Fruit fly (Drosophila melanogaster): Measurements from ENCODE around the gene CG12541.
A peak's percentile ranks its signal among the peaks of the same experiment; 100 is the strongest.

The CG12541 gene

DNA sequence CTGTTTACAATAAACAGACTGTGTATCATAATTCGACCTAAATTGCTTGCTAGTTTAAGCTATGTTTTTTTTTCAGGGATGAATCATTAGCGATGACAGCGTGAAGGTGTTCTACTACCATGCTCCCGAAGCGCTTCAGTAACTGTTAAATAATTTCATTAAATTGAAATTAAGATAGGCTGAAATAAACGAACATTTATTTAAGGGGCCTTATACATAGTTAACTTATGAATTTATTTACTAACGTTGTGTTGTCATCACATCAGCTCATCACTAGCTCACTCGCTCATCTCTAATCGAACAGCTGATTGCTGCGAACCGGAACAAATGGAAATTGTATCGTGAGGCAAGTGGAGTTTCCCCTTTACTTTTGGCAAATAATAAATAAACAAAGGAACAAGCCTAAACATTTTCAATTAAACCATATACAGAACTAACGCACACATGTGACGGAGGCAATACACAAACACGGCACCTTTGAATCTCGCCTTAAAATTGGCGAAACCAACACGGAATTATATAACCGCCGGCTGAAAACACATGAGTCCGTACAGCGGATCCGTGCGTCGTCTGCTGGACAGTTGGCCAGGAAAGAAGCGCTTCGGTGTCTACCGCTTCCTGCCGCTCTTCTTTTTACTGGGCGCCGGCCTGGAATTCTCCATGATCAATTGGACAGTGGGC lies 54.6 kb downstream of the CG12541 start, which contains the start of the genes cm, sloth1 and sloth2 (continued):
- TF ChIP-seq CG10979 (tag; optimal IDR thresholded peaks at IDR 0.05) (peak; percentile 79), unpg (GFP tag; optimal IDR thresholded peaks at IDR 0.05) (peak; percentile 87), CG34224 (GFP tag; IDR thresholded peaks at IDR 0.05; ENCODE audit: partially characterized antibody) (peak; percentile 89), CG4282 (GFP tag; optimal IDR thresholded peaks at IDR 0.05) (peak; percentile 68), E2f2 (GFP tag; IDR thresholded peaks at IDR 0.05) (peak; percentile 60), Hsf (GFP tag; optimal IDR thresholded peaks at IDR 0.05) (peak; percentile 92), CG9437 (GFP tag; optimal IDR thresholded peaks at IDR 0.05) (peak; percentile 55), Six4 (GFP tag; optimal IDR thresholded peaks at IDR 0.05) (peak; percentile 77), gro (GFP tag; optimal IDR thresholded peaks at IDR 0.05) (peak; percentile 91), CG6654 (GFP tag; optimal IDR thresholded peaks at IDR 0.05) (no peak), PHDP (tag; optimal IDR thresholded peaks at IDR 0.05) (peak; percentile 85), tup (GFP tag; optimal IDR thresholded peaks at IDR 0.05) (peak; percentile 66), Sox100B (GFP tag; optimal IDR thresholded peaks at IDR 0.05) (peak; percentile 58), lilli (GFP tag; optimal IDR thresholded peaks at IDR 0.05) (peak; percentile 92), grau (tag; optimal IDR thresholded peaks at IDR 0.05) (peak; percentile 86), maf-S (GFP tag; optimal IDR thresholded peaks at IDR 0.05) (peak; percentile 87), crp (GFP tag; optimal IDR thresholded peaks at IDR 0.05) (peak; percentile 62 to 93), BEAF-32 (GFP tag; optimal IDR thresholded peaks at IDR 0.05) (peak; percentile 89), Rfx (GFP tag; IDR thresholded peaks at IDR 0.05) (peak; percentile 92), CG11504 (tag; optimal IDR thresholded peaks at IDR 0.05) (peak; percentile 80), Fer2 (tag; optimal IDR thresholded peaks at IDR 0.05) (peak; percentile 75), CG13775 (GFP tag; optimal IDR thresholded peaks at IDR 0.05) (peak; percentile 84), wor (GFP tag; IDR thresholded peaks at IDR 0.05) (peak; percentile 77), CG11093 (GFP tag; IDR thresholded peaks at IDR 0.05) (peak; percentile 68; the same call in 2 of the 3 replicates), CG11723 (GFP tag; optimal IDR thresholded peaks at IDR 0.05) (peak; percentile 82), CG33213 (GFP tag; optimal IDR thresholded peaks at IDR 0.05) (peak; percentile 83), trh (GFP tag; optimal IDR thresholded peaks at IDR 0.05) (peak; percentile 81), ap (GFP tag; IDR thresholded peaks at IDR 0.05) (peak; percentile 75), CG14667 (GFP tag; IDR thresholded peaks at IDR 0.05) (peak; percentile 74), ato (GFP tag; IDR thresholded peaks at IDR 0.05; ENCODE audit: partially characterized antibody) (no peak), tin (GFP tag; optimal IDR thresholded peaks at IDR 0.05) (peak; percentile 87), CG12236 (GFP tag; optimal IDR thresholded peaks at IDR 0.05) (peak; percentile 71), CG17186 (GFP tag; optimal IDR thresholded peaks at IDR 0.05) (no peak), CG16779 (GFP tag; IDR thresholded peaks at IDR 0.05) (peak; percentile 76; the same call in 1 of the 2 replicates), wdn (GFP tag; IDR thresholded peaks at IDR 0.05) (peak; percentile 81), Usf (GFP tag; optimal IDR thresholded peaks at IDR 0.05) (peak; percentile 52), CG17612 (GFP tag; IDR thresholded peaks at IDR 0.05) (peak; percentile 63; the same call in 1 of the 2 replicates), nmo (GFP tag; optimal IDR thresholded peaks at IDR 0.05) (peak; percentile 92), CG14014 (GFP tag; IDR thresholded peaks at IDR 0.05) (peak; percentile 84), eyg (GFP tag; optimal IDR thresholded peaks at IDR 0.05) (peak; percentile 62), NC2α (GFP tag; optimal IDR thresholded peaks at IDR 0.05) (peak; percentile 69), CG3726 (GFP tag; IDR thresholded peaks at IDR 0.05) (peak; percentile 65; the same call in 2 of the 3 replicates), esg (GFP tag; conservative IDR thresholded peaks at IDR 0.05) (peak; percentile 87), CG11398 (GFP tag; optimal IDR thresholded peaks at IDR 0.05) (peak; percentile 85), Nf-YA (GFP tag; IDR thresholded peaks at IDR 0.05) (peak; percentile 72), phol (tag; optimal IDR thresholded peaks at IDR 0.05) (peak; percentile 83), zen2 (GFP tag; IDR thresholded peaks at IDR 0.05; ENCODE audit: partially characterized antibody) (peak; percentile 74; the same call in 1 of the 3 replicates), CG10366 (GFP tag; IDR thresholded peaks at IDR 0.05) (peak; percentile 85), HLH3B (GFP tag; IDR thresholded peaks at IDR 0.05) (peak; percentile 85), Sin3A (optimal IDR thresholded peaks at IDR 0.05) (peak; percentile 62)

Measured in whole organism, embryonic.